Worm (Caenorhabditis elegans): ENCODE measurements around the gene cyp-13A2.

Gene cyp-13A2

ce11 chrII:9826946-9827345, 39.5 kb upstream of the cyp-13A2 start:
- TF ChIP-seq ref-2 (tag; optimal IDR thresholded peaks at IDR 0.05), result no peak
- TF ChIP-seq tbx-2 (tag; optimal IDR thresholded peaks at IDR 0.05), result no peak
- TF ChIP-seq ceh-34 (tag; optimal IDR thresholded peaks at IDR 0.05), result no peak
- TF ChIP-seq hlh-8 (tag; optimal IDR thresholded peaks at IDR 0.05), result no peak
- no peak for TF ChIP-seq ceh-9 (tag; optimal IDR thresholded peaks at IDR 0.05)
- TF ChIP-seq zip-5 (tag; optimal IDR thresholded peaks at IDR 0.05), result no peak
- TF ChIP-seq ztf-16 (tag; optimal IDR thresholded peaks at IDR 0.05), result no peak
- no peak for TF ChIP-seq eyg-1 (tag; optimal IDR thresholded peaks at IDR 0.05)
- no peak for TF ChIP-seq hlh-30 (tag; optimal IDR thresholded peaks at IDR 0.05; ENCODE audit: insufficient read depth)
- no peak for TF ChIP-seq ceh-30 (tag; optimal IDR thresholded peaks at IDR 0.05)
- TF ChIP-seq fkh-10 (GFP tag; optimal IDR thresholded peaks at IDR 0.05), result no peak
- TF ChIP-seq pag-3 (tag; optimal IDR thresholded peaks at IDR 0.05; ENCODE audit: borderline replicate concordance), result no peak
- TF ChIP-seq unc-55 (GFP tag; optimal IDR thresholded peaks at IDR 0.05), result no peak
- no peak for TF ChIP-seq pat-9 (tag; optimal IDR thresholded peaks at IDR 0.05)
- TF ChIP-seq ahr-1 (tag; optimal IDR thresholded peaks at IDR 0.05), result no peak
- no peak for TF ChIP-seq elt-2 (tag; optimal IDR thresholded peaks at IDR 0.05)
- TF ChIP-seq hlh-6 (tag; optimal IDR thresholded peaks at IDR 0.05), result no peak
- TF ChIP-seq unc-3 (GFP tag; conservative IDR thresholded peaks at IDR 0.05), result no peak
- no peak for TF ChIP-seq unc-3 (tag; optimal IDR thresholded peaks at IDR 0.05)

DNA sequence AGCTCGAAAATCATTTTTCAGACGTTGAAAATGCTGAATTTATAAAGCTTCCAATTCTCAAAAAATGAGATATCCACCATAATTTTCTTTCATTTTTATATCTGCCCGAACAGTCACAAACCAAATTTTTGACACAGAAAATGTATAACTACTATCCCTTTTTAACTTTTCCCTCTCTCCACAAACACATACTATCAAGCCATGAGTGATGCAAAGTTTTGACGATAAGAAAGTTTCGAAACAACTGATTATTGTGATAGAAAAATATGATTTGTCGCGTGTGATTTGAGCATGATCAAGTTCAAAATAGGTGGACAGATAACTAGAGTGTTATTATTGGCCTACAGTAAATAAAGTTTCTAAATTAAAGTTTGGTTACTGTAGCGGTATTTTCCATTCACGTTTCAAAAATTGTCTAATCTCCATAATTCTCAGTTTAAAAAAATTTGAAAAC, 20.1 kb upstream of the cyp-13A2 start, which contains the start of gene cyp-13A8:
TSS of gene cyp-13A8 (minus strand) at position 51 of the 454 bp plus-strand sequence.
- TF ChIP-seq elt-2 (tag; optimal IDR thresholded peaks at IDR 0.05), result peak; percentile 32
- no peak for TF ChIP-seq ztf-16 (tag; optimal IDR thresholded peaks at IDR 0.05)

DNA sequence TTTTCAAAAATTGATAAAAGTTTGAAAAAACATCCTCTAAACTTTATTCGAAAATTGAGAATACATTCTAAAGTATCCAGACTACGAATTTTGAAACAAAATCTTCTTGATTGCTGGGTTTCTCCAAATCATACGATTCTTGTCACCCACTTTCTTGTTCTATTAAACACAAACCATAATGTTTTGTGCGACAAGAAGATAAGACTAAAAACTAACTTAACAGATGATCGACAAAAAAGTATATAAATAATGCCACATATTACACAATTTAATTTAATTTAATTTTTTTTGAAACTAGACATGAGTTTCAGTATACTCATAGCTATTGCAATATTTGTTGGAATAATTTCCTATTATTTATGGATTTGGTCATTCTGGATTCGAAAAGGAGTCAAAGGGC, 15.9 kb upstream of the cyp-13A2 start, which contains the start of gene cyp-13A7:
TSS of gene cyp-13A7 (plus strand) at position 301 of the 400 bp plus-strand sequence.
- TF ChIP-seq nfya-1 (tag; optimal IDR thresholded peaks at IDR 0.05) (no peak), dmd-4 (tag; optimal IDR thresholded peaks at IDR 0.05; ENCODE audit: borderline replicate concordance) (no peak), unc-3 (GFP tag; conservative IDR thresholded peaks at IDR 0.05) (no peak), unc-3 (tag; optimal IDR thresholded peaks at IDR 0.05) (no peak), elt-2 (tag; optimal IDR thresholded peaks at IDR 0.05) (no peak), hlh-30 (tag; optimal IDR thresholded peaks at IDR 0.05; ENCODE audit: insufficient read depth) (no peak), ceh-45 (GFP tag; IDR thresholded peaks at IDR 0.05) (no peak), unc-42 (tag; optimal IDR thresholded peaks at IDR 0.05) (no peak), ztf-16 (tag; optimal IDR thresholded peaks at IDR 0.05) (no peak), hlh-15 (tag; optimal IDR thresholded peaks at IDR 0.05) (no peak), ceh-48 (tag; optimal IDR thresholded peaks at IDR 0.05) (no peak), gmeb-2 (tag; optimal IDR thresholded peaks at IDR 0.05) (no peak), nhr-11 (tag; optimal IDR thresholded peaks at IDR 0.05) (no peak), C38D4.7 (GFP tag; optimal IDR thresholded peaks at IDR 0.05) (no peak), fkh-10 (GFP tag; optimal IDR thresholded peaks at IDR 0.05) (no peak), ets-4 (tag; optimal IDR thresholded peaks at IDR 0.05) (no peak), syd-9 (tag; optimal IDR thresholded peaks at IDR 0.05) (no peak), pax-1 (tag; optimal IDR thresholded peaks at IDR 0.05) (no peak), fkh-6 (tag; optimal IDR thresholded peaks at IDR 0.05) (no peak), ahr-1 (tag; optimal IDR thresholded peaks at IDR 0.05) (no peak)

DNA sequence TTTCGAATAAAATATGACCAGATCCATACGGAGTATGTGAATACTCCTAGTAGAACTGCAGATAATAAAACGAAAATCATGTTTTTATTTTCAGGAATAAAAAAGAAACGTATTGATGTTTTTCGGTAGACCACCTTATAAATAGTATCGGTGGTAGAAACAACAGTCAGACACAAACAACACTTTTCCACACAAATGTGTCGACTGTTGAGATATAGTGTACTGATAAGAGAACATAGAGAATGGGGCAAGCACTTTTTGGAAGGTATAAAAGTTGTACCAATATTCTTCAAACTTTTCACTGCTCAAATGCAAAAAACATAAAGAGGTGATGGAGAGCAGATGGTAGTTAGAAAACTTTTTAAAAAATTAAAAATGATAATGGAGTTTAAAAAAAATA, 15.2 kb upstream of the cyp-13A2 start, which contains the start of gene cyp-13A6:
TSS of gene cyp-13A6 (minus strand) at position 180 of the 400 bp plus-strand sequence.
- TF ChIP-seq ref-2 (tag; optimal IDR thresholded peaks at IDR 0.05) (no peak), sox-2 (GFP tag; IDR thresholded peaks at IDR 0.05) (no peak), syd-9 (tag; optimal IDR thresholded peaks at IDR 0.05) (no peak), C08G9.2 (tag; optimal IDR thresholded peaks at IDR 0.05) (no peak), tbx-2 (tag; optimal IDR thresholded peaks at IDR 0.05) (no peak), Y22D7AL.16 (tag; optimal IDR thresholded peaks at IDR 0.05) (no peak)

Data from whole organism, late embryonic.